Worm (Caenorhabditis elegans) whole organism, L3 larva: ENCODE results near the gene E02C12.9.

Source experiments
- ZK546.5 ChIP-seq: sonication (generic microtip); optimal IDR thresholded peaks from 2 replicates; lab custom pipeline; 2017; ENCODE audit warnings: missing biosample characterization, missing genetic modification characterization
- ceh-16 ChIP-seq: sonication (generic microtip); optimal IDR thresholded peaks from 2 replicates; lab custom pipeline; 2017; ENCODE audit warnings: missing biosample characterization, missing genetic modification characterization
- daf-12 ChIP-seq: fragments of 150-350 bp; optimal IDR thresholded peaks from 2 replicates; lab custom pipeline; 2014; ENCODE audit warnings: missing biosample characterization, missing genetic modification reagents, missing genetic modification characterization
- egl-27 ChIP-seq: sonication (generic microtip); optimal IDR thresholded peaks from 4 replicates; lab custom pipeline; 2017; ENCODE audit warnings: missing biosample characterization, missing genetic modification reagents, missing genetic modification characterization
- egl-5 ChIP-seq: fragments of 150-350 bp; optimal IDR thresholded peaks from 2 replicates; lab custom pipeline; 2017; ENCODE audit warnings: missing biosample characterization, missing genetic modification reagents, missing genetic modification characterization, inconsistent platforms
- elt-2 ChIP-seq: sonication (generic microtip); optimal IDR thresholded peaks from 2 replicates; lab custom pipeline; 2016; ENCODE audit warnings: missing genetic modification reagents, mild to moderate bottlenecking, missing genetic modification characterization, missing compliant biosample characterization
- elt-3 ChIP-seq, 3 experiments: fragments of 150-350 bp in 1 of 3; sonication (generic microtip) in 2 of 3; optimal IDR thresholded peaks; 2 replicates in 2 of 3; 4 replicates in 1 of 3; lab custom pipeline; 2014 to 2017; ENCODE audit warnings: missing biosample characterization in 3 of 3, missing genetic modification characterization in 3 of 3
- fkh-10 ChIP-seq: sonication (generic microtip); optimal IDR thresholded peaks from 2 replicates; lab custom pipeline; 2017; ENCODE audit warnings: missing biosample characterization, missing genetic modification reagents, missing genetic modification characterization
- hmg-11 ChIP-seq: sonication (generic microtip); optimal IDR thresholded peaks from 2 replicates; lab custom pipeline; 2016; ENCODE audit warnings: missing genetic modification characterization, missing compliant biosample characterization
- jun-1 ChIP-seq: fragments of 150-350 bp; optimal IDR thresholded peaks from 2 replicates; lab custom pipeline; 2014; ENCODE audit warnings: missing biosample characterization, missing genetic modification reagents, missing genetic modification characterization
- lin-15B ChIP-seq: fragments of 150-350 bp; optimal IDR thresholded peaks from 2 replicates; lab custom pipeline; 2014; ENCODE audit warnings: missing biosample characterization, missing genetic modification characterization
- mdl-1 ChIP-seq: fragments of 150-350 bp; optimal IDR thresholded peaks from 2 replicates; lab custom pipeline; 2014; ENCODE audit warnings: missing biosample characterization, missing genetic modification characterization
- mml-1 ChIP-seq: fragments of 150-350 bp; sonication (generic microtip); optimal IDR thresholded peaks from 3 replicates; lab custom pipeline; 2014; ENCODE audit warnings: missing biosample characterization, missing genetic modification characterization
- nhr-12 ChIP-seq: fragments of 150-350 bp; optimal IDR thresholded peaks from 2 replicates; lab custom pipeline; 2014; ENCODE audit warnings: missing biosample characterization, missing genetic modification characterization
- nhr-23 ChIP-seq: fragments of 150-350 bp; optimal IDR thresholded peaks from 2 replicates; lab custom pipeline; 2014; ENCODE audit warnings: missing biosample characterization, missing genetic modification reagents, missing genetic modification characterization
- nhr-237 ChIP-seq: fragments of 150-350 bp; optimal IDR thresholded peaks from 2 replicates; lab custom pipeline; 2014; ENCODE audit warnings: missing biosample characterization, missing genetic modification characterization
- nhr-28 ChIP-seq: fragments of 150-350 bp; optimal IDR thresholded peaks from 2 replicates; lab custom pipeline; 2014; ENCODE audit warnings: missing biosample characterization, missing genetic modification characterization
- nhr-43 ChIP-seq: sonication (generic microtip); optimal IDR thresholded peaks from 2 replicates; lab custom pipeline; 2016; ENCODE audit warnings: mild to moderate bottlenecking, missing genetic modification characterization, missing compliant biosample characterization; ENCODE audit not compliant: poor library complexity, severe bottlenecking
- nhr-77 ChIP-seq: fragments of 150-350 bp; optimal IDR thresholded peaks from 2 replicates; lab custom pipeline; 2014; ENCODE audit warnings: missing biosample characterization, missing genetic modification characterization
- pqm-1 ChIP-seq: fragments of 150-350 bp; optimal IDR thresholded peaks from 2 replicates; lab custom pipeline; 2017; ENCODE audit warnings: missing biosample characterization, missing genetic modification characterization, inconsistent platforms
- skn-1 ChIP-seq: fragments of 150-350 bp; optimal IDR thresholded peaks from 2 replicates; lab custom pipeline; 2014; ENCODE audit warnings: missing biosample characterization, missing genetic modification characterization
- snpc-4 ChIP-seq: fragments of 150-350 bp; optimal IDR thresholded peaks from 2 replicates; lab custom pipeline; 2014; ENCODE audit warnings: missing biosample characterization, missing genetic modification characterization
- tbx-2 ChIP-seq: sonication (generic microtip); optimal IDR thresholded peaks from 2 replicates; lab custom pipeline; 2016; ENCODE audit warnings: mild to moderate bottlenecking, missing genetic modification characterization, missing compliant biosample characterization
- unc-62 ChIP-seq: fragments of 150-350 bp; sonication (generic microtip); optimal IDR thresholded peaks from 4 replicates; lab custom pipeline; 2014; ENCODE audit warnings: missing biosample characterization, missing genetic modification reagents, missing genetic modification characterization
- zag-1 ChIP-seq: fragments of 150-350 bp; optimal IDR thresholded peaks from 2 replicates; lab custom pipeline; 2014; ENCODE audit warnings: missing biosample characterization, missing genetic modification characterization
- ztf-11 ChIP-seq: fragments of 150-350 bp; optimal IDR thresholded peaks from 2 replicates; lab custom pipeline; 2014; ENCODE audit warnings: missing biosample characterization, missing genetic modification characterization
- ztf-4 ChIP-seq: fragments of 150-350 bp; optimal IDR thresholded peaks from 2 replicates; lab custom pipeline; 2014; ENCODE audit warnings: missing biosample characterization, missing genetic modification characterization

Gene E02C12.9

DNA sequence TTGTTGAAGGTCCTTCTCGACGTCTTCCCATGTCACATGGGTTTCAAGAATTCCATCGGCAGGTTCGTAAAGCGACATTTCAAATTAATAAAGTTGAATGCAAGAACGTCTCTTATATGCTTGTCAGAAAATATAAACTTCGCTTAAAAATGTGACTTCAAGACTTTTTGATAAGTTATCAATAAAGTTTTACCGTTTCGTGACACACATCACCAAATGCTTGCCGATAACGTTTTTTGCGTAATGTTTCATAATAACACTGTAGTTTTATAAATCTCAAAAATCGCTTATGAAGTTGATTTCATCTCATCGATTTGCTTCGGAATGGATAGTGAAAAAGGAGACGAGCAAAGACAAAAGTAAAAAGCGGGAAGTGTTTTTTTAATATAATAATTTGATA is 1.8 kb downstream of the E02C12.9 start, which contains the start of gene E02C12.8:
E02C12.8 (minus strand) TSS at position 141 of the 400 bp plus-strand sequence.
- TF ChIP-seq pqm-1: peak; percentile 75
- TF ChIP-seq elt-2: peak; percentile 85
- TF ChIP-seq egl-27: no peak
- no peak for TF ChIP-seq skn-1

ce11 chrV:9370986-9371385 is 4.3 kb downstream of the E02C12.9 start, which contains the start of gene E02C12.6:
Gene E02C12.6, minus strand, starts transcription at chrV:9371086.
- no peak for TF ChIP-seq egl-27
- TF ChIP-seq, all 47 proteins: peak for 0

- TF ChIP-seq egl-27 (no peak), jun-1 (tag; lab: Kevin White, UChicago) (no peak)
These were observed 15.6 kb downstream of the E02C12.9 start, which contains the start of gene gpa-3 for ce11 chrV:9359674-9360073. Gene gpa-3, minus strand, starts transcription at chrV:9359774.

DNA sequence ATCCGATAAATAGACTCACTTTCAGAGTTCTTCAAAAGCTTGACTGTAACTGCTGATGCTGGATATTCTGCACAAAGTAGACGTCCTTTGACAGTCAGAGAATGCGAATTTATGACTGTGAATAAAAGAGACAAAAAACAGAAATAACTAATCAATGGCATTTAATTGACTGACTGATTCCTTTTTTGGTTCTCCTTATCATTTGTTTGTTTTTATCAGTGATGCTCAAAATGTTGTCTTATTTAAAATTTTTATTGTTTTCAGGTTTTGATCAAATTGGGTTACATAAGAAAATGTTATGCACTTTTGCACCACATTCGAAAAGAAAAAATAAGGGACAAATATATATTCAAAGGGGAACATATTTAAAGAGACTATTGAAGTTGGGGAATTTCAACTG is 18.9 kb downstream of the E02C12.9 start, which contains the start of gene ttr-49:
ttr-49 (minus strand) TSS at position 171 of the 400 bp plus-strand sequence.
- TF ChIP-seq mml-1 (tag; lab: Kevin White, UChicago) (no peak), fkh-10 (GFP tag; lab: Kevin White, UChicago) (no peak), pqm-1 (peak; percentile 24), hmg-11 (tag; lab: Kevin White, UChicago) (no peak), elt-2 (peak; percentile 64)

DNA sequence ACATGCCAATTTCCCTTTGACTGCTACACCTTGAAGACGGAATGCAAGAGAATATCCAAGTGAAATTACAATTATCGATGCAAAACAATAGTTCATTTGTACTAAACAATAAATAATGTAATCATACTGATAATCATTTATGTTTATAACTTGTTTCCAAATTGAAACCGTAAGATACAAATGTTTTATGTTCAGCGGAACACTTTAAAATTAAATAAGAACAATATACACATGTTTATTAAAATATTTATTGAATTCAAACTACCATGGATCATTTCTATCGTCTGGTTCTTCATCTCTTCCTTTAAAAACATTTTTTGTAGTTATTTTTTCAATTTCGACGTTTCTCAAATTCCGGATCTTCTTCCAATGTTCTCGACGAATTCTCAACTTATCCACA is 19.9 kb downstream of the E02C12.9 start, which contains the start of gene ttr-40:
ttr-40 (minus strand) TSS at position 101 of the 400 bp plus-strand sequence.
- no peak for TF ChIP-seq mml-1 (tag; lab: Kevin White, UChicago)
- TF ChIP-seq nhr-237 (tag; lab: Kevin White, UChicago): no peak
- no peak for TF ChIP-seq tbx-2 (tag; lab: Kevin White, UChicago)
- no peak for TF ChIP-seq ztf-4 (tag; lab: Kevin White, UChicago)
- no peak for TF ChIP-seq elt-2
- TF ChIP-seq elt-3 (tag; optimal IDR thresholded peaks at IDR 0.05; lab: Kevin White, UChicago): no peak
- TF ChIP-seq zag-1 (tag; lab: Kevin White, UChicago): no peak
- TF ChIP-seq nhr-43 (tag; lab: Kevin White, UChicago): no peak
- no peak for TF ChIP-seq pqm-1
- no peak for TF ChIP-seq daf-12 (tag; lab: Kevin White, UChicago)
- no peak for TF ChIP-seq mdl-1 (tag; lab: Kevin White, UChicago)
- TF ChIP-seq unc-62: no peak
- no peak for TF ChIP-seq lin-15B (tag; lab: Kevin White, UChicago)
- TF ChIP-seq nhr-28 (tag; lab: Kevin White, UChicago): no peak

ce11 chrV:9352947-9353346 is 22.3 kb downstream of the E02C12.9 start, which contains the start of gene srx-46:
Gene srx-46, plus strand, starts transcription at chrV:9353247.
- no peak for TF ChIP-seq unc-62
- no peak for TF ChIP-seq nhr-43 (tag; lab: Kevin White, UChicago)
- TF ChIP-seq elt-2: no peak
- TF ChIP-seq hmg-11 (tag; lab: Kevin White, UChicago): no peak
- no peak for TF ChIP-seq ztf-11 (tag; lab: Kevin White, UChicago)
- TF ChIP-seq egl-5 (tag; lab: Kevin White, UChicago): no peak
- no peak for TF ChIP-seq ZK546.5 (tag; lab: Kevin White, UChicago)
- no peak for TF ChIP-seq nhr-77 (tag; lab: Kevin White, UChicago)
- TF ChIP-seq nhr-28 (tag; lab: Kevin White, UChicago): no peak
- no peak for TF ChIP-seq egl-27
- TF ChIP-seq snpc-4: no peak

DNA sequence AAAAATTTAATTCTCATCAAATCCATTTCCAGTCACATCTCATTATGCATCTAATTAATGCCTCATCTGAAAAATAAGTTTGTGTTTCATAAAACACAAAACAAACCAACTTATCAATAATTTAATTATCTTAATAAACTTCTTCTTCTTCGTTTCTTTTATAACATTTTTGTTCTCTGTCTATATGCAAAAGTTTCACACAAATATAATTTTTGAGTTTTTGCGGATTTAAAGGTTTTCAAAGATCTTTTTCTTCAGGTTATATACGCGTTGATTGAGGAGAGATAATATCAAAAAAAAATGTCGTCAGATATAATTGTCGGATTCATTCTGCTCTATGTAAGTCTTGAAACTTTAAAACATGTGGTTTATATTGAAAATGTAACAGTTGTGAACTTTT is 25.6 kb downstream of the E02C12.9 start, which contains the start of gene srx-47:
srx-47 (plus strand) TSS at position 301 of the 400 bp plus-strand sequence.
- TF ChIP-seq mdl-1 (tag; lab: Kevin White, UChicago): no peak
- TF ChIP-seq nhr-12: no peak
- no peak for TF ChIP-seq mml-1 (tag; lab: Kevin White, UChicago)
- TF ChIP-seq nhr-23 (tag; lab: Kevin White, UChicago): no peak
- no peak for TF ChIP-seq snpc-4
- no peak for TF ChIP-seq elt-3 (tag; optimal IDR thresholded peaks at IDR 0.05; lab: Kevin White, UChicago)
- TF ChIP-seq ceh-16 (tag; lab: Kevin White, UChicago): no peak
